Worm (Caenorhabditis elegans) whole organism, late embryonic: ENCODE results near the gene C45B2.2.

Experiments used
- C08G9.2 ChIP-seq: sonication (generic microtip); optimal IDR thresholded peaks from 2 replicates; lab custom pipeline; 2016; ENCODE audit warnings: mild to moderate bottlenecking, missing genetic modification characterization, moderate library complexity, missing compliant biosample characterization
- C38D4.7 ChIP-seq: fragments of 200-800 bp; sonication (Bioruptor generic); optimal IDR thresholded peaks from 2 replicates; lab custom pipeline; 2018; ENCODE audit warnings: mild to moderate bottlenecking, missing genetic modification characterization, moderate library complexity, missing compliant biosample characterization
- F13H6.1 ChIP-seq: sonication (generic microtip); optimal IDR thresholded peaks from 2 replicates; lab custom pipeline; 2016; ENCODE audit warnings: missing genetic modification characterization, missing compliant biosample characterization
- ahr-1 ChIP-seq: sonication (generic microtip); optimal IDR thresholded peaks from 2 replicates; lab custom pipeline; 2016; ENCODE audit warnings: missing genetic modification characterization, missing compliant biosample characterization
- ceh-14 ChIP-seq: sonication (generic microtip); optimal IDR thresholded peaks from 2 replicates; lab custom pipeline; 2016; ENCODE audit warnings: missing genotype, missing genetic modification characterization, missing compliant biosample characterization
- ceh-18 ChIP-seq: sonication (generic microtip); optimal IDR thresholded peaks from 2 replicates; lab custom pipeline; 2016; ENCODE audit warnings: missing genetic modification characterization, missing compliant biosample characterization
- ceh-19 ChIP-seq: fragments of 200-800 bp; sonication (Bioruptor generic); optimal IDR thresholded peaks from 2 replicates; lab custom pipeline; 2018; ENCODE audit warnings: mild to moderate bottlenecking, missing genetic modification characterization, missing compliant biosample characterization
- ceh-22 ChIP-seq: sonication (generic microtip); optimal IDR thresholded peaks from 2 replicates; lab custom pipeline; 2017; ENCODE audit warnings: missing biosample characterization, missing genetic modification characterization
- ceh-34 ChIP-seq: sonication (generic microtip); optimal IDR thresholded peaks from 2 replicates; lab custom pipeline; 2016; ENCODE audit warnings: mild to moderate bottlenecking, missing genetic modification characterization, missing compliant biosample characterization
- ceh-45 ChIP-seq: fragments of 200-800 bp; sonication (Bioruptor generic); IDR thresholded peaks from 2 replicates; pipeline ENCODE4 v1.3.6; 2022; ENCODE audit warnings: missing genetic modification reagents, missing genetic modification characterization, missing compliant biosample characterization
- ceh-48 ChIP-seq: sonication (generic microtip); optimal IDR thresholded peaks from 2 replicates; lab custom pipeline; 2016; ENCODE audit warnings: missing genetic modification characterization, inconsistent platforms, missing compliant biosample characterization
- elt-2 ChIP-seq: sonication (generic microtip); optimal IDR thresholded peaks from 2 replicates; lab custom pipeline; 2016; ENCODE audit warnings: missing genetic modification reagents, missing genetic modification characterization, missing compliant biosample characterization
- elt-4 ChIP-seq: sonication (generic microtip); optimal IDR thresholded peaks from 2 replicates; lab custom pipeline; 2016; ENCODE audit warnings: missing genetic modification characterization, missing compliant biosample characterization
- fkh-10 ChIP-seq: fragments of 150-350 bp; optimal IDR thresholded peaks from 2 replicates; lab custom pipeline; 2014; ENCODE audit warnings: missing biosample characterization, missing genetic modification reagents, missing genetic modification characterization
- fkh-6 ChIP-seq: sonication (generic microtip); optimal IDR thresholded peaks from 2 replicates; lab custom pipeline; 2016; ENCODE audit warnings: missing genetic modification characterization, missing compliant biosample characterization
- gmeb-2 ChIP-seq: sonication (generic microtip); optimal IDR thresholded peaks from 2 replicates; lab custom pipeline; 2016; ENCODE audit warnings: missing genetic modification characterization, inconsistent platforms, missing compliant biosample characterization
- hlh-15 ChIP-seq: sonication (generic microtip); optimal IDR thresholded peaks from 2 replicates; lab custom pipeline; 2016; ENCODE audit warnings: missing genetic modification characterization, missing compliant biosample characterization
- lin-11 ChIP-seq: fragments of 200-800 bp; sonication (Bioruptor generic); optimal IDR thresholded peaks from 2 replicates; lab custom pipeline; 2018; ENCODE audit warnings: mild to moderate bottlenecking, missing genetic modification characterization, missing compliant biosample characterization
- madf-2 ChIP-seq: sonication (generic microtip); optimal IDR thresholded peaks from 2 replicates; lab custom pipeline; 2017; ENCODE audit warnings: missing genetic modification characterization, missing compliant biosample characterization
- mec-3 ChIP-seq: sonication (generic microtip); optimal IDR thresholded peaks from 2 replicates; lab custom pipeline; 2016; ENCODE audit warnings: borderline replicate concordance, missing genetic modification characterization, missing compliant biosample characterization
- nfya-1 ChIP-seq: sonication (generic microtip); optimal IDR thresholded peaks from 2 replicates; lab custom pipeline; 2017; ENCODE audit warnings: missing genetic modification characterization, mild to moderate bottlenecking, missing compliant biosample characterization, antibody characterized with exemption, moderate library complexity
- nhr-11 ChIP-seq: fragments of 150-350 bp; optimal IDR thresholded peaks from 2 replicates; lab custom pipeline; 2014; ENCODE audit warnings: missing biosample characterization, missing genetic modification characterization
- npax-4 ChIP-seq: sonication (generic microtip); optimal IDR thresholded peaks from 2 replicates; lab custom pipeline; 2016; ENCODE audit warnings: missing genetic modification characterization, missing compliant biosample characterization
- pag-3 ChIP-seq: sonication (generic microtip); optimal IDR thresholded peaks from 2 replicates; lab custom pipeline; 2016; ENCODE audit warnings: missing compliant biosample characterization, missing genetic modification characterization, borderline replicate concordance
- pat-9 ChIP-seq: fragments of 200-800 bp; sonication (Bioruptor generic); optimal IDR thresholded peaks from 2 replicates; lab custom pipeline; 2018; ENCODE audit warnings: mild to moderate bottlenecking, missing genetic modification characterization, moderate library complexity, missing compliant biosample characterization
- pha-4 ChIP-seq: fragments of 150-350 bp; optimal IDR thresholded peaks from 2 replicates; lab custom pipeline; 2018; ENCODE audit warnings: missing biosample characterization, missing genetic modification reagents, missing genetic modification characterization
- pqm-1 ChIP-seq: sonication (generic microtip); optimal IDR thresholded peaks from 2 replicates; lab custom pipeline; 2016; ENCODE audit warnings: missing genetic modification characterization, missing compliant biosample characterization
- rnt-1 ChIP-seq: sonication (generic microtip); optimal IDR thresholded peaks from 2 replicates; lab custom pipeline; 2016; ENCODE audit warnings: missing genetic modification characterization, missing compliant biosample characterization
- syd-9 ChIP-seq: sonication (generic microtip); optimal IDR thresholded peaks from 2 replicates; lab custom pipeline; 2016; ENCODE audit warnings: mild to moderate bottlenecking, missing genetic modification characterization, moderate library complexity, missing compliant biosample characterization
- tbx-2 ChIP-seq: sonication (generic microtip); optimal IDR thresholded peaks from 2 replicates; lab custom pipeline; 2016; ENCODE audit warnings: missing genetic modification characterization, missing compliant biosample characterization
- tbx-7 ChIP-seq: sonication (generic microtip); optimal IDR thresholded peaks from 2 replicates; lab custom pipeline; 2016; ENCODE audit warnings: missing genotype, missing genetic modification characterization, missing compliant biosample characterization
- unc-3 ChIP-seq, 2 experiments: fragments of 200-800 bp in 1 of 2; sonication (Bioruptor generic) in 1 of 2; sonication (generic microtip) in 1 of 2; conservative IDR thresholded peaks in 1 of 2; optimal IDR thresholded peaks in 1 of 2; 2 replicates each; pipeline versions ENCODE4 v1.3.6 to Lab custom; 2016 to 2022; ENCODE audit warnings: missing compliant biosample characterization in 2 of 2, missing genetic modification characterization in 2 of 2, missing genetic modification reagents in 1 of 2
- unc-42 ChIP-seq: sonication (generic microtip); optimal IDR thresholded peaks from 2 replicates; lab custom pipeline; 2016; ENCODE audit warnings: missing genotype, missing genetic modification characterization, missing compliant biosample characterization
- unc-55 ChIP-seq: sonication (generic microtip); optimal IDR thresholded peaks from 2 replicates; lab custom pipeline; 2017; ENCODE audit warnings: missing biosample characterization, missing genetic modification reagents, missing genetic modification characterization

C45B2.2 gene

DNA sequence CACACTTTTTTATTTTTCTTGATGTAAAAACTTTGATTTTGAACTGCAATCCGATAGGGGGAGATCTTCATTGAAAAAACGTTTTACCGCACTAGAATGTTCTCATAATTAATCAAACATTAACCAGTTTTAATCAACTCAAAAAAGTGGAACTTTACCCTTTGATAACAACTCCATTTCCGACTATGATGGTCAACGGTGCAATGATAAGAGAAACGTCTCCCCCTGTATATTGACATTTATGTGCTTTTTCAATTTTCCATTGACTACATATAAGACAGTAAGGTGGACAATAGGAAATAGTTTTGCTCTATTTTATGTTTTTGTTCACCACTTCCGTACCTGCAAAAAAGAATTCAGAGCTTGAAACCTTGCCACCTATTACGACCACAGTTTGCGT lies 13.9 kb downstream of the C45B2.2 start:
- no peak for TF ChIP-seq ahr-1
- TF ChIP-seq hlh-15 (tag; lab: Kevin White, UChicago) = no peak
- TF ChIP-seq madf-2 (tag; lab: Kevin White, UChicago) = no peak
- TF ChIP-seq lin-11 (tag; lab: Kevin White, UChicago) = no peak
- TF ChIP-seq elt-2 (tag; lab: Kevin White, UChicago) = peak; percentile 47

DNA sequence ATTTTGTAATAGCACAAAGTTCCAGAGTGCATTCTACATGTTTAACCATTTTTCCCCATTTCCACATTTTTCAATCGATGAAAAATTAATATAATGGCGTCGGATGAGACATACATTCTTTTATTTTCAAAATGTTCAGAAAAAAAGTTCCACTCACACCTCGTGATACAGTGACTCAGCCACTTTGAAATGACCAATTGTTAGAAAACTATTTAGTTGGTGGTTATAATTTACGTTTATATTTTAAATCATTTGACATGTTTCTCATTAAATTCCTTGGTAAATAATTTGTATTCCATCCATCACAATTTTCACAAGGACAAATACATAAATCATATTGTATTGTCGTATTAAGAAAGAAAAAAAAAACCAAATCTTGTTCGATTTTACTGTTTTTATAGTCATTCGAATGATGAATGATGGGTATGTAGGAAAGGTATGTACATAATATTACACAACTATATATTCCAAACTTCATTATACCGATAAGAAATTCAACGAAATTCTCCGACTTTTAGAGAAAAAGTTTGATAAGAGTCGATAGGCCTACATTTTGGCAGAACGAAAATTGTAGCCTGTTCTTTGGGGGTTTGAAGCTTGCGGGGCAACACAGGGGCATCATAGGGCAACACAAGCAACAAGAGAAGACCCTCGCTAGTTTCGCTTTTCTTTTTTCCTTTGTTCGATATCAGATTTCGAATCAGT lies 16.0 kb downstream of the C45B2.2 start:
- TF ChIP-seq nfya-1 (tag; lab: Kevin White, UChicago) = no peak
- TF ChIP-seq ceh-18 (tag; lab: Kevin White, UChicago) = no peak
- TF ChIP-seq pqm-1 = no peak
- TF ChIP-seq pha-4 (tag; lab: Kevin White, UChicago) = no peak
- no peak for TF ChIP-seq rnt-1 (tag; lab: Kevin White, UChicago)
- TF ChIP-seq pat-9 = no peak
- TF ChIP-seq unc-55 (GFP tag; lab: Kevin White, UChicago) = no peak
- TF ChIP-seq unc-3 (GFP tag; conservative IDR thresholded peaks at IDR 0.05; lab: Robert Waterston, UW) = no peak
- no peak for TF ChIP-seq unc-3 (tag; optimal IDR thresholded peaks at IDR 0.05; lab: Kevin White, UChicago)
- TF ChIP-seq tbx-7 (tag; lab: Kevin White, UChicago) = no peak
- TF ChIP-seq tbx-2 (tag; lab: Kevin White, UChicago) = no peak

DNA sequence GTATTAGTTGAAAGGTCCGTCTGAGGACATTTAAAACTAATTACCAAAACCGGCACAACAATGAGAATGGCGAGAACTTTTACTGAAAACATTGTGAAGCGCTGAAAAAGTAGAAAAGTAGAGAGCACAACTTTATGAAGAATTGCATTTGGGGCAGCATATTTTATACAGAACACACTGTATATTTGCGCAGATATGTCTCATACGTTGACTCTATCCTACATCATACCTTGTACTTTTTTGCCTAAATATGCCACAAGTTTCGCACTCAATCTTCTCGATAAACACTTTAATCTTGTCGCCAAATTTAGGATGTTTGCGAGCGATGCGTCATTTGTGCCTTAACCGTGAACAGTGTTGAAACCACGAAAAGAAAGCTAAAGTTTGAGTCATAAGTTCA lies 18.8 kb downstream of the C45B2.2 start, which contains the start of gene C15H9.11:
C15H9.11 (minus strand) TSS at position 101 of the 400 bp plus-strand sequence.
- TF ChIP-seq fkh-10 (GFP tag; lab: Kevin White, UChicago) = no peak
- no peak for TF ChIP-seq ceh-22 (tag; lab: Kevin White, UChicago)
- no peak for TF ChIP-seq C38D4.7 (GFP tag; lab: Kevin White, UChicago)
- TF ChIP-seq ceh-14 (tag; lab: Kevin White, UChicago) = no peak
- no peak for TF ChIP-seq fkh-6 (tag; lab: Kevin White, UChicago)
- TF ChIP-seq ceh-48 = no peak
- no peak for TF ChIP-seq ceh-18 (tag; lab: Kevin White, UChicago)
- no peak for TF ChIP-seq ceh-19 (GFP tag; lab: Kevin White, UChicago)
- no peak for TF ChIP-seq C08G9.2 (tag; lab: Kevin White, UChicago)
- TF ChIP-seq F13H6.1 (tag; lab: Kevin White, UChicago) = no peak
- TF ChIP-seq nfya-1 (tag; lab: Kevin White, UChicago) = no peak
- no peak for TF ChIP-seq gmeb-2 (tag; lab: Kevin White, UChicago)
- no peak for TF ChIP-seq ceh-45 (GFP tag; lab: Robert Waterston, UW)
- no peak for TF ChIP-seq ceh-34 (tag; lab: Kevin White, UChicago)
- TF ChIP-seq elt-4 (tag; lab: Kevin White, UChicago) = no peak
- TF ChIP-seq ahr-1 = no peak
- no peak for TF ChIP-seq npax-4 (tag; lab: Kevin White, UChicago)
- TF ChIP-seq pag-3 (tag; lab: Kevin White, UChicago) = no peak
- no peak for TF ChIP-seq syd-9

DNA sequence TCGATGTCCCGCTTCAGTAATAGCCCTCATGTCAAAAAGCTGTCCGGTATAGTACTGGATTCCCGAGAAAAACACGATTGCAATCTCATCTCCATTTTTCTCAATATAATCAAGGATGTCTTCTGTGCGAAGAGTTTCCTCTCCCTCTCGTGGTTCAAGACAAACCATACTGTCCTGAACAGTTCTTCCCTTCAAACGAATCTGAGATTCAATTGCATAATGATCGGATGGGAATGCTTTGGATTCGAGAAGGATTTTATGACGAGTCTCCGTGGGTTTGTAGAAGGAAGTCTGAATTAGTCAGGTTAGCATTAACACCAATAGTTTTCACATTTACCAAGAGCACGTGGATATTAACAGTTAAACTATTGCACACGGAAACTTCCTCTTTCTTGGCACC lies 23.4 kb downstream of the C45B2.2 start:
- TF ChIP-seq unc-42 (tag; lab: Kevin White, UChicago) (no peak), mec-3 (no peak)
- TF ChIP-seq, all 69 proteins: peak for 0

DNA sequence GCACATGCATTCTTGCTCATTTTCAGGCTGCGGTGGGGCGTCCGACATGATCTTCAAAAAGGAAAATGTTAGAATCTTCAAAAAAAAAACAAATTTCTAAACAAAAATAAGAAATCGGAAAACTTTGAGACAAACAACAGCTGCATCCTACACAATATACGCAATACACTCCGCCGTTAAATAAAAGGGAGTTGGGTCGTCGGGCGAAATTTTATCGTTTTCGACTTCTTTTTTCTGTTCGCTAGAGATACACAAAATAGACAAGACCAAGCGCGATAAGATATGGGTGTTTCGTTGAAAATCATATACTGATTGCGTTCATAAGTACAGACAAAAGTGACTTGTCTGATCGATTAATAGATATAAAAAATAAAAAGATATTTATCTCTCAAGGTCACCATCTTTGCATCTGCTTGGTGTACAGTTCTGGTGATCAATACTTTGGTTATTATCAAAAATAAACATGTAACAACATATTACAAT lies 24.8 kb downstream of the C45B2.2 start, which contains the start of gene kynu-1:
kynu-1 (minus strand) TSS at position 51 of the 483 bp plus-strand sequence.
- TF ChIP-seq nhr-11 (tag; lab: Kevin White, UChicago) (no peak), elt-2 (tag; lab: Kevin White, UChicago) (peak; percentile 48)
